Worm (Caenorhabditis elegans) whole organism, L1 larva: ENCODE results near the gene W03D2.9.

Experiments used
- dpl-1 ChIP-seq, 3 experiments: fragments of 150-350 bp in 2 of 3; sonication (generic microtip) in 1 of 3; optimal IDR thresholded peaks; 2 replicates each; lab custom pipeline; 2014 to 2017; ENCODE audit warnings: missing biosample characterization in 3 of 3, missing genetic modification characterization in 3 of 3, missing genetic modification reagents in 3 of 3
- elt-2 ChIP-seq: sonication (generic microtip); optimal IDR thresholded peaks from 2 replicates; lab custom pipeline; 2016; ENCODE audit warnings: missing genetic modification characterization, mild to moderate bottlenecking, inconsistent platforms, missing compliant biosample characterization, missing genetic modification reagents
- fkh-10 ChIP-seq: sonication (generic microtip); optimal IDR thresholded peaks from 2 replicates; lab custom pipeline; 2017; ENCODE audit warnings: missing biosample characterization, missing genetic modification reagents, missing genetic modification characterization
- nhr-11 ChIP-seq: fragments of 150-350 bp; optimal IDR thresholded peaks from 2 replicates; lab custom pipeline; 2014; ENCODE audit warnings: missing biosample characterization, missing genetic modification characterization
- nhr-12 ChIP-seq: sonication (generic microtip); optimal IDR thresholded peaks from 2 replicates; lab custom pipeline; 2017; ENCODE audit warnings: missing biosample characterization, missing genetic modification characterization
- skn-1 ChIP-seq: fragments of 150-350 bp; optimal IDR thresholded peaks from 2 replicates; lab custom pipeline; 2014; ENCODE audit warnings: missing biosample characterization, missing genetic modification characterization
- snpc-4 ChIP-seq: fragments of 150-350 bp; optimal IDR thresholded peaks from 2 replicates; lab custom pipeline; 2014; ENCODE audit warnings: missing biosample characterization, missing genetic modification characterization
- unc-62 ChIP-seq: fragments of 150-350 bp; optimal IDR thresholded peaks from 2 replicates; lab custom pipeline; 2014; ENCODE audit warnings: missing biosample characterization, missing genetic modification reagents, missing genetic modification characterization
- zag-1 ChIP-seq: fragments of 150-350 bp; optimal IDR thresholded peaks from 2 replicates; lab custom pipeline; 2014; ENCODE audit warnings: missing biosample characterization, missing genetic modification characterization
- ztf-4 ChIP-seq: fragments of 150-350 bp; optimal IDR thresholded peaks from 2 replicates; lab custom pipeline; 2014; ENCODE audit warnings: missing biosample characterization, missing genetic modification characterization

DNA sequence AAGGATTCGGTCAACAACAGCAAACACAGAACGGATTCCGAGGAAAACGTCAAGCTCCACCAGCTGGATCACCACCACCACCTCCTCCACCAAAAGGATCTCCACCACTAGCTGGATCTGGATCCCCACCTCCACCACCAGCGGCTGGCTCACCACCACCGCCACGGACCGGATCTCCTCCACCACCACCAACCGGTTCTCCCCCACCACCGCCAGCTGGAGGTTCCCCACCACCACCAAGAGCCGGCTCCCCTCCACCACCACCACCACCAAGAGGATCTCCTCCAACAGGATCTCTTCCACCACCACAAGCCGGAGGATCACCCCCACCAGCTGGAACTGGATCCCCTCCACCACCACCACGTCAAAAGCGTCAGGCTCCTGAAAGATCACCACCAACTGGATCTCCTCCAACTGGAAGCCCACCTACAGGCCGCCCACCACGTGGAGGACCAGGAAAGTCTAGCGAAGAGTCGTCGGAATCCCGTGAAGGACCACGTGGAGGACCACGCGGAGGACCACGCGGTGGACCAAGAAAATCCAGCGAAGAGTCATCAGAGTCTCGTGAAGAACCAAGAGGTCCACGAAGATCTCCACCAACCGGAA is 2.3 kb upstream of the W03D2.9 start:
- no peak for TF ChIP-seq zag-1 (tag; lab: Kevin White, UChicago)
- TF ChIP-seq ztf-4 (tag; lab: Kevin White, UChicago), result no peak
- no peak for TF ChIP-seq nhr-12
- TF ChIP-seq elt-2, result no peak
- no peak for TF ChIP-seq skn-1 (tag; lab: Kevin White, UChicago)
- TF ChIP-seq nhr-11 (tag; lab: Kevin White, UChicago), result no peak
- no peak for TF ChIP-seq unc-62
- TF ChIP-seq fkh-10 (GFP tag; lab: Kevin White, UChicago), result no peak
- TF ChIP-seq snpc-4 (tag; lab: Kevin White, UChicago), result no peak
- no peak for TF ChIP-seq dpl-1 (GFP tag; optimal IDR thresholded peaks at IDR 0.05; lab: Kevin White, UChicago)
